Worm (Caenorhabditis elegans): ENCODE measurements around the gene C37C3.12.

- TF ChIP-seq C17E4.6 (GFP tag; IDR thresholded peaks at IDR 0.05) (no peak), lin-26 (GFP tag; IDR thresholded peaks at IDR 0.05) (no peak), ztf-3 (GFP tag; optimal IDR thresholded peaks at IDR 0.05) (no peak), F57A8.1 (GFP tag; optimal IDR thresholded peaks at IDR 0.05) (no peak), B0261.1 (tag; optimal IDR thresholded peaks at IDR 0.05) (no peak), sdz-38 (tag; optimal IDR thresholded peaks at IDR 0.05) (no peak), dpff-1 (tag; optimal IDR thresholded peaks at IDR 0.05) (no peak), lir-1 (GFP tag; conservative IDR thresholded peaks at IDR 0.05) (no peak), attf-6 (GFP tag; IDR thresholded peaks at IDR 0.05) (no peak), nhr-27 (tag; optimal IDR thresholded peaks at IDR 0.05) (no peak), snpc-4 (GFP tag; optimal IDR thresholded peaks at IDR 0.05) (no peak), snpc-4 (tag; optimal IDR thresholded peaks at IDR 0.05) (no peak), egl-44 (GFP tag; IDR thresholded peaks at IDR 0.05) (no peak), nfyb-1 (GFP tag; IDR thresholded peaks at IDR 0.05) (no peak)
Observed at ce11 chrV:7861792-7862191, 22.4 kb upstream of the C37C3.12 start, which contains the start of gene C37C3.17.

Data from whole organism, young adult.